Worm (Caenorhabditis elegans) whole organism, L1 larva: ENCODE measurements around the gene srbc-8.

Experiments used
- C04F5.9 ChIP-seq: sonication (generic microtip); optimal IDR thresholded peaks from 2 replicates; lab custom pipeline; 2016; ENCODE audit warnings: missing genetic modification characterization, missing compliant biosample characterization
- aha-1 ChIP-seq: fragments of 150-350 bp; optimal IDR thresholded peaks from 2 replicates; lab custom pipeline; 2014; ENCODE audit warnings: missing biosample characterization, missing genetic modification characterization
- alr-1 ChIP-seq: fragments of 200-800 bp; sonication (Bioruptor generic); optimal IDR thresholded peaks from 2 replicates; lab custom pipeline; 2018; ENCODE audit warnings: borderline replicate concordance, mild to moderate bottlenecking, missing genetic modification characterization, missing compliant biosample characterization
- aly-2 ChIP-seq: fragments of 150-350 bp; optimal IDR thresholded peaks from 2 replicates; lab custom pipeline; 2014; ENCODE audit warnings: missing biosample characterization, missing genetic modification characterization
- ama-1 ChIP-seq: fragments of 150-350 bp; optimal IDR thresholded peaks from 2 replicates; lab custom pipeline; 2014
- ceh-63 ChIP-seq: fragments of 200-800 bp; sonication (Bioruptor generic); optimal IDR thresholded peaks from 2 replicates; lab custom pipeline; 2018; ENCODE audit warnings: mild to moderate bottlenecking, missing genetic modification characterization, missing compliant biosample characterization
- ceh-8 ChIP-seq: fragments of 200-800 bp; sonication (Bioruptor generic); optimal IDR thresholded peaks from 2 replicates; lab custom pipeline; 2018; ENCODE audit warnings: mild to moderate bottlenecking, missing genetic modification characterization, moderate library complexity, missing compliant biosample characterization
- ceh-82 ChIP-seq, 3 experiments: fragments of 150-350 bp in 1 of 3; sonication (generic microtip) in 2 of 3; optimal IDR thresholded peaks; 2 replicates each; lab custom pipeline; 2014 to 2017; ENCODE audit warnings: missing biosample characterization in 3 of 3, missing genetic modification characterization in 3 of 3
- dsc-1 ChIP-seq: sonication (generic microtip); optimal IDR thresholded peaks from 2 replicates; lab custom pipeline; 2016; ENCODE audit warnings: mild to moderate bottlenecking, missing genetic modification characterization, missing compliant biosample characterization
- efl-1 ChIP-seq, 4 experiments: fragments of 150-350 bp; optimal IDR thresholded peaks in 3 of 4; peaks in 1 of 4; 1 replicate in 1 of 4; 2 replicates in 3 of 4; lab custom pipeline; 2014; ENCODE audit warnings: missing biosample characterization in 2 of 4, missing genetic modification characterization in 2 of 4, missing genetic modification reagents in 2 of 4
- egl-27 ChIP-seq, 2 experiments: fragments of 150-350 bp in 1 of 2; sonication (generic microtip); optimal IDR thresholded peaks; 3 replicates each; lab custom pipeline; 2017 to 2018; ENCODE audit warnings: missing biosample characterization in 2 of 2, missing genetic modification characterization in 2 of 2, missing genetic modification reagents in 2 of 2
- elt-2 ChIP-seq: sonication (generic microtip); optimal IDR thresholded peaks from 2 replicates; lab custom pipeline; 2016; ENCODE audit warnings: missing genetic modification characterization, mild to moderate bottlenecking, inconsistent platforms, missing compliant biosample characterization, missing genetic modification reagents
- ets-5 ChIP-seq: fragments of 200-800 bp; sonication (Bioruptor generic); IDR thresholded peaks from 2 replicates; pipeline ENCODE4 v1.3.6; 2022; ENCODE audit warnings: missing genetic modification characterization, missing compliant biosample characterization
- fkh-10 ChIP-seq: sonication (generic microtip); optimal IDR thresholded peaks from 2 replicates; lab custom pipeline; 2017; ENCODE audit warnings: missing biosample characterization, missing genetic modification reagents, missing genetic modification characterization
- fkh-8 ChIP-seq: sonication (generic microtip); optimal IDR thresholded peaks from 2 replicates; lab custom pipeline; 2016; ENCODE audit warnings: mild to moderate bottlenecking, missing genetic modification characterization, missing compliant biosample characterization
- grh-1 ChIP-seq: fragments of 200-800 bp; sonication (Bioruptor generic); IDR thresholded peaks from 2 replicates; pipeline ENCODE4 v1.3.6; 2022; ENCODE audit warnings: missing genetic modification reagents, missing genetic modification characterization, missing compliant biosample characterization
- hlh-4 ChIP-seq: sonication (generic microtip); optimal IDR thresholded peaks from 2 replicates; lab custom pipeline; 2016; ENCODE audit warnings: mild to moderate bottlenecking, missing genetic modification characterization, missing compliant biosample characterization
- irx-1 ChIP-seq: sonication (generic microtip); optimal IDR thresholded peaks from 2 replicates; lab custom pipeline; 2016; ENCODE audit warnings: missing genetic modification characterization, missing compliant biosample characterization
- jun-1 ChIP-seq: fragments of 150-350 bp; optimal IDR thresholded peaks from 2 replicates; lab custom pipeline; 2014; ENCODE audit warnings: missing biosample characterization, missing genetic modification reagents, missing genetic modification characterization
- lin-14 ChIP-seq: fragments of 200-800 bp; sonication (Bioruptor generic); optimal IDR thresholded peaks from 2 replicates; lab custom pipeline; 2018; ENCODE audit warnings: mild to moderate bottlenecking, missing genetic modification characterization, moderate library complexity, missing compliant biosample characterization
- lin-35 ChIP-seq, 2 experiments: fragments of 150-350 bp; optimal IDR thresholded peaks; 2 replicates each; lab custom pipeline; 2014; ENCODE audit warnings: missing biosample characterization in 2 of 2, missing genetic modification characterization in 2 of 2, missing genetic modification reagents in 2 of 2
- lir-3 ChIP-seq: sonication (generic microtip); optimal IDR thresholded peaks from 2 replicates; lab custom pipeline; 2016; ENCODE audit warnings: mild to moderate bottlenecking, missing genetic modification characterization, moderate library complexity, missing compliant biosample characterization; ENCODE audit not compliant: poor library complexity
- mdl-1 ChIP-seq, 2 experiments: fragments of 150-350 bp; optimal IDR thresholded peaks; 2 replicates each; lab custom pipeline; 2014 to 2017; ENCODE audit warnings: missing biosample characterization in 2 of 2, missing genetic modification characterization in 2 of 2, inconsistent platforms in 1 of 2
- mef-2 ChIP-seq: fragments of 150-350 bp; optimal IDR thresholded peaks from 2 replicates; lab custom pipeline; 2014; ENCODE audit warnings: missing biosample characterization, missing genetic modification characterization
- mep-1 ChIP-seq: fragments of 150-350 bp; optimal IDR thresholded peaks from 2 replicates; lab custom pipeline; 2014; ENCODE audit warnings: missing biosample characterization, missing genetic modification characterization
- nhr-11 ChIP-seq: fragments of 150-350 bp; optimal IDR thresholded peaks from 2 replicates; lab custom pipeline; 2014; ENCODE audit warnings: missing biosample characterization, missing genetic modification characterization
- nhr-12 ChIP-seq: sonication (generic microtip); optimal IDR thresholded peaks from 2 replicates; lab custom pipeline; 2017; ENCODE audit warnings: missing biosample characterization, missing genetic modification characterization
- nhr-237 ChIP-seq: fragments of 150-350 bp; optimal IDR thresholded peaks from 2 replicates; lab custom pipeline; 2014; ENCODE audit warnings: missing biosample characterization, missing genetic modification characterization
- nhr-76 ChIP-seq: sonication (generic microtip); optimal IDR thresholded peaks from 2 replicates; lab custom pipeline; 2017; ENCODE audit warnings: missing biosample characterization, missing genetic modification characterization
- nhr-77 ChIP-seq: fragments of 150-350 bp; optimal IDR thresholded peaks from 2 replicates; lab custom pipeline; 2014; ENCODE audit warnings: missing biosample characterization, missing genetic modification characterization
- nhr-85 ChIP-seq: sonication (generic microtip); peaks from one replicate; lab custom pipeline; 2016; ENCODE audit warnings: missing genetic modification characterization, inconsistent platforms, missing compliant biosample characterization
- pag-3 ChIP-seq: sonication (generic microtip); optimal IDR thresholded peaks from 2 replicates; lab custom pipeline; 2017; ENCODE audit warnings: missing genetic modification characterization, mild to moderate bottlenecking, missing compliant biosample characterization, antibody characterized with exemption, borderline replicate concordance; ENCODE audit not compliant: insufficient read depth
- snpc-4 ChIP-seq: fragments of 150-350 bp; optimal IDR thresholded peaks from 2 replicates; lab custom pipeline; 2014; ENCODE audit warnings: missing biosample characterization, missing genetic modification characterization
- snu-23 ChIP-seq: sonication (generic microtip); optimal IDR thresholded peaks from 2 replicates; lab custom pipeline; 2016; ENCODE audit warnings: missing genetic modification characterization, missing compliant biosample characterization
- sox-4 ChIP-seq: sonication (generic microtip); optimal IDR thresholded peaks from 2 replicates; lab custom pipeline; 2016; ENCODE audit warnings: missing genetic modification characterization, missing compliant biosample characterization
- swsn-7 ChIP-seq: sonication (generic microtip); optimal IDR thresholded peaks from 2 replicates; lab custom pipeline; 2016; ENCODE audit warnings: missing genetic modification characterization, missing compliant biosample characterization
- tlp-1 ChIP-seq: fragments of 150-350 bp; optimal IDR thresholded peaks from 2 replicates; lab custom pipeline; 2014; ENCODE audit warnings: missing biosample characterization, missing genetic modification characterization
- unc-98 ChIP-seq: fragments of 200-800 bp; sonication (Bioruptor generic); IDR thresholded peaks from 2 replicates; pipeline ENCODE4 v1.3.6; 2022; ENCODE audit warnings: missing genetic modification characterization, missing compliant biosample characterization
- vab-15 ChIP-seq: sonication (generic microtip); optimal IDR thresholded peaks from 2 replicates; lab custom pipeline; 2017; ENCODE audit warnings: missing genotype, mild to moderate bottlenecking, missing genetic modification characterization, missing compliant biosample characterization
- zag-1 ChIP-seq: fragments of 150-350 bp; optimal IDR thresholded peaks from 2 replicates; lab custom pipeline; 2014; ENCODE audit warnings: missing biosample characterization, missing genetic modification characterization
- ztf-11 ChIP-seq, 2 experiments: sonication (generic microtip); optimal IDR thresholded peaks; 2 replicates each; lab custom pipeline; 2016 to 2017; ENCODE audit warnings: missing genetic modification characterization in 2 of 2, missing biosample characterization in 1 of 2, missing compliant biosample characterization in 1 of 2
- ztf-4 ChIP-seq: fragments of 150-350 bp; optimal IDR thresholded peaks from 2 replicates; lab custom pipeline; 2014; ENCODE audit warnings: missing biosample characterization, missing genetic modification characterization

Gene srbc-8

ce11 chrV:7497440-7497839, 12.5 kb upstream of the srbc-8 start, which contains the start of gene srh-79:
TSS of gene srh-79 (plus strand) at chrV:7497740.
- TF ChIP-seq lin-35 (GFP tag; optimal IDR thresholded peaks at IDR 0.05; lab: Kevin White, UChicago), result no peak
- no peak for TF ChIP-seq pag-3 (tag; lab: Kevin White, UChicago)
- no peak for TF ChIP-seq zag-1

ce11 chrV:7495189-7495588, 10.3 kb upstream of the srbc-8 start, which contains the start of gene srbc-11:
TSS of gene srbc-11 (minus strand) at chrV:7495289.
- TF ChIP-seq nhr-237 (tag; lab: Kevin White, UChicago) (no peak), snpc-4 (tag; lab: Kevin White, UChicago) (no peak), ztf-4 (tag; lab: Kevin White, UChicago) (no peak), ama-1 (lab: Kevin White, UChicago) (no peak), tlp-1 (tag; lab: Kevin White, UChicago) (no peak), nhr-77 (no peak), vab-15 (tag; lab: Kevin White, UChicago) (no peak), grh-1 (GFP tag; lab: Robert Waterston, UW) (no peak), mdl-1 (tag; optimal IDR thresholded peaks at IDR 0.05; lab: Kevin White, UChicago) (no peak)

- TF ChIP-seq efl-1 (optimal IDR thresholded peaks at IDR 0.05; lab: Kevin White, UChicago) (no peak), efl-1 (GFP tag; optimal IDR thresholded peaks at IDR 0.05 in 1 of 2; lab: Kevin White, UChicago) (peak in 1 of 2 experiments; percentile 55), egl-27 (tag; optimal IDR thresholded peaks at IDR 0.05; lab: Kevin White, UChicago) (no peak), nhr-11 (tag; lab: Kevin White, UChicago) (no peak)
Observed at ce11 chrV:7492924-7493323, 8.0 kb upstream of the srbc-8 start, which contains the start of gene srbc-10. TSS of gene srbc-10 (minus strand) at chrV:7493024.

ce11 chrV:7490340-7490739, 5.4 kb upstream of the srbc-8 start, which contains the start of gene srbc-9:
TSS of gene srbc-9 (minus strand) at chrV:7490440.
- TF ChIP-seq ets-5 (GFP tag; lab: Robert Waterston, UW) (no peak), alr-1 (tag; lab: Kevin White, UChicago) (no peak), hlh-4 (tag; lab: Kevin White, UChicago) (no peak), efl-1 (optimal IDR thresholded peaks at IDR 0.05; lab: Kevin White, UChicago) (no peak), efl-1 (GFP tag; optimal IDR thresholded peaks at IDR 0.05 in 1 of 2; lab: Kevin White, UChicago) (no peak), ceh-82 (tag; optimal IDR thresholded peaks at IDR 0.05; lab: Kevin White, UChicago) (no peak), nhr-12 (tag; lab: Kevin White, UChicago) (no peak), C04F5.9 (tag; lab: Kevin White, UChicago) (no peak), zag-1 (no peak), lin-14 (GFP tag; lab: Kevin White, UChicago) (no peak), nhr-11 (tag; lab: Kevin White, UChicago) (no peak), jun-1 (no peak), fkh-10 (no peak), swsn-7 (tag; lab: Kevin White, UChicago) (no peak), dsc-1 (tag; lab: Kevin White, UChicago) (no peak), lir-3 (no peak), snu-23 (GFP tag; lab: Kevin White, UChicago) (no peak), elt-2 (tag; lab: Kevin White, UChicago) (no peak), aly-2 (tag; lab: Kevin White, UChicago) (no peak), mep-1 (tag; lab: Kevin White, UChicago) (no peak), ceh-63 (no peak)

- TF ChIP-seq nhr-76 (tag; lab: Kevin White, UChicago), result no peak
- no peak for TF ChIP-seq zag-1
- no peak for TF ChIP-seq ets-5 (GFP tag; lab: Robert Waterston, UW)
- TF ChIP-seq elt-2 (tag; lab: Kevin White, UChicago), result no peak
- TF ChIP-seq aha-1, result no peak
- TF ChIP-seq irx-1, result no peak
- no peak for TF ChIP-seq grh-1 (GFP tag; lab: Robert Waterston, UW)
- no peak for TF ChIP-seq sox-4 (tag; lab: Kevin White, UChicago)
- no peak for TF ChIP-seq nhr-85 (tag; lab: Kevin White, UChicago)
- no peak for TF ChIP-seq vab-15 (tag; lab: Kevin White, UChicago)
- TF ChIP-seq ztf-11 (tag; optimal IDR thresholded peaks at IDR 0.05; lab: Kevin White, UChicago), result no peak
- TF ChIP-seq fkh-8 (tag; lab: Kevin White, UChicago), result no peak
- TF ChIP-seq jun-1, result no peak
- TF ChIP-seq ceh-8, result no peak
- no peak for TF ChIP-seq nhr-237 (tag; lab: Kevin White, UChicago)
- TF ChIP-seq mef-2, result no peak
- no peak for TF ChIP-seq unc-98 (GFP tag; lab: Robert Waterston, UW)
Observed at ce11 chrV:7487518-7487917, 2.6 kb upstream of the srbc-8 start, which contains the start of gene srbc-7. TSS of gene srbc-7 (minus strand) at chrV:7487618.
